Worm (Caenorhabditis elegans): ENCODE measurements around the gene H32C10.1.

The H32C10.1 gene

ce11 chrIV:5967035-5967499, 32.9 kb downstream of the H32C10.1 start (continued):
- TF ChIP-seq hlh-30 (tag; optimal IDR thresholded peaks at IDR 0.05; ENCODE audit: insufficient read depth) (peak; percentile 90), lim-7 (GFP tag; IDR thresholded peaks at IDR 0.05) (peak; percentile 97), dpl-1 (GFP tag; optimal IDR thresholded peaks at IDR 0.05) (peak; percentile 63), ZK546.5 (tag; optimal IDR thresholded peaks at IDR 0.05) (no peak), nhr-48 (tag; optimal IDR thresholded peaks at IDR 0.05) (peak; percentile 83), hmg-1.1 (GFP tag; IDR thresholded peaks at IDR 0.05) (peak; percentile 86), Y5F2A.4 (GFP tag; optimal IDR thresholded peaks at IDR 0.05) (peak; percentile 75), ama-1 (optimal IDR thresholded peaks at IDR 0.05) (no peak), tra-1 (GFP tag; IDR thresholded peaks at IDR 0.05) (peak; percentile 92), nhr-28 (tag; optimal IDR thresholded peaks at IDR 0.05) (peak; percentile 89), nhr-111 (GFP tag; optimal IDR thresholded peaks at IDR 0.05) (peak; percentile 19), ceh-28 (tag; optimal IDR thresholded peaks at IDR 0.05) (no peak), nhr-76 (tag; optimal IDR thresholded peaks at IDR 0.05) (peak; percentile 18), lir-3 (tag; optimal IDR thresholded peaks at IDR 0.05) (peak; percentile 70)

- peak in 1 of 2 experiments; percentile 62 for TF ChIP-seq unc-62 (GFP tag; optimal IDR thresholded peaks at IDR 0.05 in 1 of 2)
- TF ChIP-seq unc-62 (tag; optimal IDR thresholded peaks at IDR 0.05): no peak
- TF ChIP-seq dpl-1 (GFP tag; optimal IDR thresholded peaks at IDR 0.05): no peak
- no peak for TF ChIP-seq snpc-4 (tag; optimal IDR thresholded peaks at IDR 0.05)
- TF ChIP-seq zag-1 (tag; optimal IDR thresholded peaks at IDR 0.05): no peak
- TF ChIP-seq hlh-30 (tag; optimal IDR thresholded peaks at IDR 0.05; ENCODE audit: insufficient read depth): no peak
Measured at ce11 chrIV:5970526-5970925, 36.4 kb downstream of the H32C10.1 start.

- TF ChIP-seq dmd-9 (GFP tag; IDR thresholded peaks at IDR 0.05) (no peak), aha-1 (tag) (peak; percentile 85), saeg-2 (GFP tag; IDR thresholded peaks at IDR 0.05) (0 out of 2 replicates have a peak, but pooled peaks have one; percentile 13), nhr-48 (tag; optimal IDR thresholded peaks at IDR 0.05) (peak; percentile 18), attf-4 (tag; optimal IDR thresholded peaks at IDR 0.05) (no peak), T26A8.4 (GFP tag; IDR thresholded peaks at IDR 0.05) (0 out of 2 replicates have a peak, but pooled peaks have one; percentile 16), mdl-1 (tag; optimal IDR thresholded peaks at IDR 0.05) (peak in 1 of 2 experiments; percentile 24), set-16 (GFP tag; IDR thresholded peaks at IDR 0.05) (peak; percentile 59), spr-1 (tag; optimal IDR thresholded peaks at IDR 0.05) (no peak), duxl-1 (tag; optimal IDR thresholded peaks at IDR 0.05; ENCODE audit: poor library complexity) (no peak), unc-62 (GFP tag; optimal IDR thresholded peaks at IDR 0.05 in 1 of 2) (peak in 1 of 2 experiments; percentile 94), unc-62 (tag; optimal IDR thresholded peaks at IDR 0.05) (no peak), aly-2 (tag; optimal IDR thresholded peaks at IDR 0.05) (no peak), cey-2 (tag; optimal IDR thresholded peaks at IDR 0.05; ENCODE audit: borderline replicate concordance, insufficient read depth) (no peak), pha-4 (GFP tag; IDR thresholded peaks at IDR 0.05) (no peak), pha-4 (tag; optimal IDR thresholded peaks at IDR 0.05) (no peak), lin-39 (tag; optimal IDR thresholded peaks at IDR 0.05) (peak; percentile 40), nhr-6 (tag; optimal IDR thresholded peaks at IDR 0.05) (no peak), nhr-41 (GFP tag; IDR thresholded peaks at IDR 0.05) (no peak), rbr-2 (tag; optimal IDR thresholded peaks at IDR 0.05) (peak; percentile 63), spr-3 (GFP tag; optimal IDR thresholded peaks at IDR 0.05) (no peak), hmg-1.1 (GFP tag; IDR thresholded peaks at IDR 0.05) (peak; percentile 76), ztf-11 (tag; optimal IDR thresholded peaks at IDR 0.05) (no peak), snpc-1.2 (GFP tag; IDR thresholded peaks at IDR 0.05) (peak; percentile 18; the same call in 1 of the 2 replicates), F37D6.2 (tag; optimal IDR thresholded peaks at IDR 0.05) (peak; percentile 36), sdz-12 (GFP tag; optimal IDR thresholded peaks at IDR 0.05) (no peak), mep-1 (tag; optimal IDR thresholded peaks at IDR 0.05) (peak; percentile 60), Y105C5A.15 (GFP tag; IDR thresholded peaks at IDR 0.05) (no peak), dmd-6 (GFP tag; IDR thresholded peaks at IDR 0.05) (peak; percentile 6; the same call in 1 of the 2 replicates), fkh-10 (GFP tag; optimal IDR thresholded peaks at IDR 0.05) (peak; percentile 82), mes-2 (tag; optimal IDR thresholded peaks at IDR 0.05; ENCODE audit: poor library complexity, severe bottlenecking) (peak; percentile 57), mxl-3 (GFP tag; optimal IDR thresholded peaks at IDR 0.05) (peak; percentile 16), daf-19 (GFP tag; conservative IDR thresholded peaks at IDR 0.05) (no peak), tra-1 (GFP tag; IDR thresholded peaks at IDR 0.05) (no peak)
Measured at ce11 chrIV:5973947-5974495, 39.9 kb downstream of the H32C10.1 start.
